Worm (Caenorhabditis elegans) whole organism, L3 larva: ENCODE data around the gene C53B7.6.

Experiments
- ceh-82 ChIP-seq: fragments of 150-350 bp; optimal IDR thresholded peaks from 2 replicates; lab custom pipeline; 2014; ENCODE audit warnings: missing biosample characterization, missing genetic modification characterization
- fkh-10 ChIP-seq: sonication (generic microtip); optimal IDR thresholded peaks from 2 replicates; lab custom pipeline; 2017; ENCODE audit warnings: missing biosample characterization, missing genetic modification reagents, missing genetic modification characterization
- jun-1 ChIP-seq: fragments of 150-350 bp; optimal IDR thresholded peaks from 2 replicates; lab custom pipeline; 2014; ENCODE audit warnings: missing biosample characterization, missing genetic modification reagents, missing genetic modification characterization
- lsy-12 ChIP-seq: sonication (generic microtip); optimal IDR thresholded peaks from 2 replicates; lab custom pipeline; 2016; ENCODE audit warnings: mild to moderate bottlenecking, missing genetic modification characterization, missing compliant biosample characterization
- nhr-237 ChIP-seq: fragments of 150-350 bp; optimal IDR thresholded peaks from 2 replicates; lab custom pipeline; 2014; ENCODE audit warnings: missing biosample characterization, missing genetic modification characterization
- nhr-43 ChIP-seq: sonication (generic microtip); optimal IDR thresholded peaks from 2 replicates; lab custom pipeline; 2016; ENCODE audit warnings: mild to moderate bottlenecking, missing genetic modification characterization, missing compliant biosample characterization; ENCODE audit not compliant: poor library complexity, severe bottlenecking
- nhr-77 ChIP-seq: fragments of 150-350 bp; optimal IDR thresholded peaks from 2 replicates; lab custom pipeline; 2014; ENCODE audit warnings: missing biosample characterization, missing genetic modification characterization
- skn-1 ChIP-seq: fragments of 150-350 bp; optimal IDR thresholded peaks from 2 replicates; lab custom pipeline; 2014; ENCODE audit warnings: missing biosample characterization, missing genetic modification characterization
- unc-62 ChIP-seq: fragments of 150-350 bp; sonication (generic microtip); optimal IDR thresholded peaks from 4 replicates; lab custom pipeline; 2014; ENCODE audit warnings: missing biosample characterization, missing genetic modification reagents, missing genetic modification characterization

DNA sequence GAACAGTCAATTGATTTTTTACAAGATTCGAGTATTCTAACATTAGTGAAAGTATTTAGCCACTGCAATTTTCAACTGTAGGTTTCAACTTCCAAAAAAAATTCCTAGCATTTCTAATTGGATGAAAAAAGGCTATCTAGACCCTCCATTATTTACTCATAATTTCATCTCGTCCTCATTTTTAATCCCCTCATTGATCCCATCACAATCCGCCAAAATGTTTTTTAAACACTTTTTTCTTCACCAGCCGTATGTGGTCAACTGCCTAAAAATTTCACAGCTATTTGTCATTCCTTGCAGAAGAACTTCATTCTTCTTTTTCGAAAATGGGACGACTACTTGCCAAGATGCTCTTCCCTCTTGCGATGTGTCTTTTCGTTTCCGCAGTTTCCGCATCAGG lies 15.3 kb downstream of the C53B7.6 start, which contains the start of gene rig-3:
- no peak for TF ChIP-seq ceh-82
- no peak for TF ChIP-seq jun-1 (tag; lab: Kevin White, UChicago)
- no peak for TF ChIP-seq nhr-77 (tag; lab: Kevin White, UChicago)
- no peak for TF ChIP-seq nhr-43 (tag; lab: Kevin White, UChicago)
- no peak for TF ChIP-seq lsy-12 (tag; lab: Kevin White, UChicago)
- no peak for TF ChIP-seq fkh-10
- no peak for TF ChIP-seq nhr-237
- TF ChIP-seq unc-62 (GFP tag; lab: Kevin White, UChicago): no peak
- TF ChIP-seq skn-1 (tag; lab: Kevin White, UChicago): no peak
